Worm (Caenorhabditis elegans) whole organism, L1 larva: ENCODE data around the gene T27A1.3.

Experiments
- ces-1 ChIP-seq: fragments of 150-350 bp; optimal IDR thresholded peaks from 2 replicates; lab custom pipeline; 2014; ENCODE audit warnings: missing biosample characterization, missing genetic modification reagents, missing genetic modification characterization
- lin-15B ChIP-seq: fragments of 150-350 bp; sonication (generic microtip); optimal IDR thresholded peaks from 3 replicates; lab custom pipeline; 2014; ENCODE audit warnings: missing biosample characterization, missing genetic modification characterization
- nhr-11 ChIP-seq: fragments of 150-350 bp; optimal IDR thresholded peaks from 2 replicates; lab custom pipeline; 2014; ENCODE audit warnings: missing biosample characterization, missing genetic modification characterization
- swsn-7 ChIP-seq: sonication (generic microtip); optimal IDR thresholded peaks from 2 replicates; lab custom pipeline; 2016; ENCODE audit warnings: missing genetic modification characterization, missing compliant biosample characterization
- unc-130 ChIP-seq: fragments of 150-350 bp; optimal IDR thresholded peaks from 2 replicates; lab custom pipeline; 2017; ENCODE audit warnings: missing biosample characterization, missing genetic modification characterization, inconsistent platforms
- unc-62 ChIP-seq: fragments of 150-350 bp; optimal IDR thresholded peaks from 2 replicates; lab custom pipeline; 2014; ENCODE audit warnings: missing biosample characterization, missing genetic modification reagents, missing genetic modification characterization
- zag-1 ChIP-seq: fragments of 150-350 bp; optimal IDR thresholded peaks from 2 replicates; lab custom pipeline; 2014; ENCODE audit warnings: missing biosample characterization, missing genetic modification characterization

ce11 chrII:568776-569175 is 33.5 kb downstream of the T27A1.3 start, which contains the start of gene W08F4.5:
- TF ChIP-seq nhr-11 (tag; lab: Kevin White, UChicago) (no peak), zag-1 (tag; lab: Kevin White, UChicago) (no peak), lin-15B (tag; lab: Kevin White, UChicago) (no peak), swsn-7 (tag; lab: Kevin White, UChicago) (no peak), unc-130 (tag; lab: Kevin White, UChicago) (no peak), ces-1 (GFP tag; lab: Kevin White, UChicago) (no peak), unc-62 (GFP tag; lab: Kevin White, UChicago) (no peak)
